Fruit fly (Drosophila melanogaster): ENCODE data around the gene CG11694.

Gene CG11694

dm6 chr3R:8355579-8355978 is 43.6 kb upstream of the CG11694 start (continued):
- TF ChIP-seq eyg (GFP tag; optimal IDR thresholded peaks at IDR 0.05) (peak; percentile 96), pita (GFP tag; optimal IDR thresholded peaks at IDR 0.05) (no peak), CG5245 (GFP tag; optimal IDR thresholded peaks at IDR 0.05) (peak; percentile 92), her (GFP tag; optimal IDR thresholded peaks at IDR 0.05) (peak; percentile 95), Lhr (GFP tag; optimal IDR thresholded peaks at IDR 0.05) (peak; percentile 9), tin (GFP tag; optimal IDR thresholded peaks at IDR 0.05) (peak; percentile 97), Sry-β (GFP tag; optimal IDR thresholded peaks at IDR 0.05) (no peak), Hr78 (GFP tag; optimal IDR thresholded peaks at IDR 0.05) (peak in 1 of 2 experiments; percentile 64), pho (GFP tag; optimal IDR thresholded peaks at IDR 0.05) (peak; percentile 98), CG8281 (tag; optimal IDR thresholded peaks at IDR 0.05) (peak; percentile 80), CG14667 (GFP tag; IDR thresholded peaks at IDR 0.05) (peak; percentile 90), pb (GFP tag; optimal IDR thresholded peaks at IDR 0.05) (peak; percentile 96), Dref (GFP tag; IDR thresholded peaks at IDR 0.05) (0 out of 2 replicates have a peak, but pooled peaks have one; percentile 33), CG18011 (GFP tag; optimal IDR thresholded peaks at IDR 0.05) (peak; percentile 87), ttk (GFP tag; IDR thresholded peaks at IDR 0.05) (peak; percentile 90), dysf (GFP tag; IDR thresholded peaks at IDR 0.05) (peak; percentile 96), Rx (GFP tag; IDR thresholded peaks at IDR 0.05) (peak; percentile 87), CG10321 (GFP tag; IDR thresholded peaks at IDR 0.05) (peak; percentile 72), Optix (GFP tag; IDR thresholded peaks at IDR 0.05) (peak; percentile 55; the same call in 1 of the 3 replicates), Gug (GFP tag; IDR thresholded peaks at IDR 0.05) (peak; percentile 90), D19B (GFP tag; optimal IDR thresholded peaks at IDR 0.05) (peak; percentile 90), hb (GFP tag; IDR thresholded peaks at IDR 0.05; ENCODE audit: partially characterized antibody) (no peak), CG7987 (GFP tag; optimal IDR thresholded peaks at IDR 0.05) (peak; percentile 87), gce (GFP tag; IDR thresholded peaks at IDR 0.05) (peak; percentile 89), CG32767 (GFP tag; IDR thresholded peaks at IDR 0.05) (peak; percentile 91), dati (GFP tag; IDR thresholded peaks at IDR 0.05) (peak; percentile 75; the same call in 1 of the 2 replicates), fd102C (GFP tag; optimal IDR thresholded peaks at IDR 0.05) (no peak), otp (GFP tag; IDR thresholded peaks at IDR 0.05) (peak; percentile 83; the same call in 2 of the 3 replicates), Doc3 (GFP tag; IDR thresholded peaks at IDR 0.05; ENCODE audit: partially characterized antibody) (no peak), Lpt (GFP tag; optimal IDR thresholded peaks at IDR 0.05) (no peak), Ets65A (GFP tag) (peak; percentile 100), CG11398 (GFP tag; optimal IDR thresholded peaks at IDR 0.05) (peak; percentile 88), Eip74EF (GFP tag; optimal IDR thresholded peaks at IDR 0.05) (peak in 1 of 2 experiments; percentile 81), CG13894 (tag; optimal IDR thresholded peaks at IDR 0.05) (peak; percentile 94), HLHmδ (GFP tag; optimal IDR thresholded peaks at IDR 0.05) (no peak), CG10267 (tag; optimal IDR thresholded peaks at IDR 0.05) (peak; percentile 85), CG18764 (GFP tag; optimal IDR thresholded peaks at IDR 0.05) (peak; percentile 92), CG12659 (GFP tag; optimal IDR thresholded peaks at IDR 0.05) (peak; percentile 96), Oaz (GFP tag; IDR thresholded peaks at IDR 0.05) (peak; percentile 88), CG6272 (GFP tag; IDR thresholded peaks at IDR 0.05) (peak; percentile 90), Awh (GFP tag; IDR thresholded peaks at IDR 0.05) (peak; percentile 90), CG13424 (tag; optimal IDR thresholded peaks at IDR 0.05) (peak; percentile 92), CG17328 (GFP tag; IDR thresholded peaks at IDR 0.05) (peak; percentile 89), Bgb (GFP tag; IDR thresholded peaks at IDR 0.05; ENCODE audit: partially characterized antibody) (no peak), H2.0 (GFP tag; IDR thresholded peaks at IDR 0.05) (peak; percentile 92), CG8359 (GFP tag; optimal IDR thresholded peaks at IDR 0.05; ENCODE audit: borderline replicate concordance) (peak; percentile 51), gsb-n (tag; optimal IDR thresholded peaks at IDR 0.05) (peak; percentile 83), lov (optimal IDR thresholded peaks at IDR 0.05) (no peak), lov (GFP tag; IDR thresholded peaks at IDR 0.05) (peak; percentile 63; the same call in 2 of the 3 replicates), ham (GFP tag; IDR thresholded peaks at IDR 0.05) (peak; percentile 85; the same call in 1 of the 2 replicates), btn (GFP tag; optimal IDR thresholded peaks at IDR 0.05) (peak; percentile 74)

All from whole organism, embryonic.